Worm (Caenorhabditis elegans): ENCODE measurements around the gene thoc-2.
A peak's percentile ranks its signal among the peaks of the same experiment; 100 is the strongest.

Gene thoc-2

ce11 chrIII:6415306-6415973 is 47.6 kb downstream of the thoc-2 start, which contains the start of gene nas-4 (continued):
- no peak for TF ChIP-seq Y79H2A.3 (GFP tag; conservative IDR thresholded peaks at IDR 0.05)
- TF ChIP-seq ceh-100 (GFP tag; IDR thresholded peaks at IDR 0.05), result no peak
- TF ChIP-seq nhr-90 (tag; optimal IDR thresholded peaks at IDR 0.05), result peak; percentile 35
- no peak for TF ChIP-seq ztf-28 (GFP tag; IDR thresholded peaks at IDR 0.05)
- TF ChIP-seq T07F8.4 (tag; optimal IDR thresholded peaks at IDR 0.05), result no peak
- no peak for TF ChIP-seq snpc-3.4 (tag; optimal IDR thresholded peaks at IDR 0.05)
- no peak for TF ChIP-seq lin-35 (GFP tag; optimal IDR thresholded peaks at IDR 0.05)
- TF ChIP-seq ceh-79 (tag; optimal IDR thresholded peaks at IDR 0.05), result no peak
- no peak for TF ChIP-seq madf-10 (tag; optimal IDR thresholded peaks at IDR 0.05)
- no peak for TF ChIP-seq aptf-2 (GFP tag; conservative IDR thresholded peaks at IDR 0.05)
- TF ChIP-seq mxl-1 (tag; optimal IDR thresholded peaks at IDR 0.05), result no peak
- TF ChIP-seq die-1 (tag; optimal IDR thresholded peaks at IDR 0.05), result no peak
- TF ChIP-seq sea-2 (GFP tag; IDR thresholded peaks at IDR 0.05), result no peak
- peak in 1 of 2 experiments; percentile 13 for TF ChIP-seq let-607 (tag; optimal IDR thresholded peaks at IDR 0.05)
- TF ChIP-seq lin-26 (GFP tag; IDR thresholded peaks at IDR 0.05), result peak; percentile 80
- TF ChIP-seq rpc-1 (optimal IDR thresholded peaks at IDR 0.05), result no peak
- no peak for TF ChIP-seq rpc-1 (tag; optimal IDR thresholded peaks at IDR 0.05)
- no peak for TF ChIP-seq ztf-26 (tag; optimal IDR thresholded peaks at IDR 0.05)
- no peak; the same call in 1 of the 2 replicates for TF ChIP-seq K11D2.4 (GFP tag; IDR thresholded peaks at IDR 0.05)
- TF ChIP-seq ztf-22 (GFP tag; optimal IDR thresholded peaks at IDR 0.05), result no peak
- TF ChIP-seq attf-3 (GFP tag; conservative IDR thresholded peaks at IDR 0.05), result no peak
- TF ChIP-seq madf-8 (GFP tag; conservative IDR thresholded peaks at IDR 0.05), result no peak
- no peak for TF ChIP-seq unc-62 (GFP tag; optimal IDR thresholded peaks at IDR 0.05)
- peak; percentile 29 for TF ChIP-seq lin-40 (tag; optimal IDR thresholded peaks at IDR 0.05)
- TF ChIP-seq ama-1 (optimal IDR thresholded peaks at IDR 0.05), result no peak
- TF ChIP-seq ama-1 (GFP tag; optimal IDR thresholded peaks at IDR 0.05), result no peak
- TF ChIP-seq somi-1 (GFP tag; optimal IDR thresholded peaks at IDR 0.05), result no peak
- TF ChIP-seq nfya-2 (GFP tag; IDR thresholded peaks at IDR 0.05), result no peak
- TF ChIP-seq bed-2 (GFP tag; IDR thresholded peaks at IDR 0.05), result no peak
- no peak for TF ChIP-seq tbp1 (GFP tag; optimal IDR thresholded peaks at IDR 0.05)
- no peak for TF ChIP-seq sptf-2 (GFP tag; optimal IDR thresholded peaks at IDR 0.05)
- TF ChIP-seq F22D6.2 (tag; optimal IDR thresholded peaks at IDR 0.05), result no peak
- TF ChIP-seq nhr-27 (tag; optimal IDR thresholded peaks at IDR 0.05), result no peak
- TF ChIP-seq tlf-1 (GFP tag; optimal IDR thresholded peaks at IDR 0.05), result peak; percentile 24
- TF ChIP-seq athp-1 (tag; optimal IDR thresholded peaks at IDR 0.05), result peak; percentile 64
- TF ChIP-seq D2030.7 (GFP tag; IDR thresholded peaks at IDR 0.05), result no peak
- TF ChIP-seq ztf-6 (GFP tag; IDR thresholded peaks at IDR 0.05), result no peak
- TF ChIP-seq him-1 (tag; optimal IDR thresholded peaks at IDR 0.05), result peak; percentile 55
- no peak for TF ChIP-seq bed-1 (GFP tag; IDR thresholded peaks at IDR 0.05)

- TF ChIP-seq atf-7 (tag; optimal IDR thresholded peaks at IDR 0.05), result no peak
- TF ChIP-seq D2030.7 (GFP tag; IDR thresholded peaks at IDR 0.05), result no peak
- no peak for TF ChIP-seq nhr-179 (tag; optimal IDR thresholded peaks at IDR 0.05)
- peak; percentile 41 for TF ChIP-seq ztf-26 (tag; optimal IDR thresholded peaks at IDR 0.05)
- no peak for TF ChIP-seq tlf-1 (GFP tag; optimal IDR thresholded peaks at IDR 0.05)
- no peak for TF ChIP-seq aptf-2 (GFP tag; conservative IDR thresholded peaks at IDR 0.05)
- TF ChIP-seq nfyb-1 (GFP tag; IDR thresholded peaks at IDR 0.05), result 0 out of 2 replicates have a peak, but pooled peaks have one; percentile 6
- no peak for TF ChIP-seq Y56A3A.18 (GFP tag; IDR thresholded peaks at IDR 0.05)
- no peak for TF ChIP-seq C17E4.6 (GFP tag; IDR thresholded peaks at IDR 0.05)
- TF ChIP-seq B0336.3 (GFP tag; IDR thresholded peaks at IDR 0.05), result no peak
- TF ChIP-seq madf-6 (GFP tag; IDR thresholded peaks at IDR 0.05), result no peak
- no peak for TF ChIP-seq pha-4 (tag; optimal IDR thresholded peaks at IDR 0.05)
- no peak for TF ChIP-seq dox-1 (GFP tag; IDR thresholded peaks at IDR 0.05)
- TF ChIP-seq hsf-1 (GFP tag; IDR thresholded peaks at IDR 0.05), result 0 out of 2 replicates have a peak, but pooled peaks have one; percentile 35
- TF ChIP-seq madf-3 (GFP tag; IDR thresholded peaks at IDR 0.05), result 0 out of 2 replicates have a peak, but pooled peaks have one; percentile 18
- TF ChIP-seq pbrm-1 (GFP tag; IDR thresholded peaks at IDR 0.05), result no peak
These were observed 50.4 kb downstream of the thoc-2 start for ce11 chrIII:6418254-6418653.

Measured in whole organism, young adult.